Fruit fly (Drosophila melanogaster) whole organism, pupa: ENCODE data around the gene CG32547.

Experiments used
- CG10348 ChIP-seq: fragments of 200-800 bp; sonication (Bioruptor generic); IDR thresholded peaks from 2 replicates; pipeline ENCODE4 v1.3.6; 2022; ENCODE audit warnings: missing biosample characterization, missing genetic modification characterization
- CG12605 ChIP-seq: fragments of 200-800 bp; sonication (Bioruptor generic); IDR thresholded peaks from 2 replicates; pipeline ENCODE4 v1.3.6; 2022; ENCODE audit warnings: missing biosample characterization, missing genetic modification characterization
- CG13204 ChIP-seq: fragments of 200-800 bp; sonication (Bioruptor generic); optimal IDR thresholded peaks from 2 replicates; lab custom pipeline; 2018; ENCODE audit warnings: missing biosample characterization, mild to moderate bottlenecking, missing genetic modification characterization, moderate library complexity
- CG14655 ChIP-seq: fragments of 200-800 bp; sonication (Bioruptor generic); optimal IDR thresholded peaks from 3 replicates; lab custom pipeline; 2017; ENCODE audit warnings: mild to moderate bottlenecking, missing biosample characterization, missing genetic modification reagents, missing genetic modification characterization
- CG15710 ChIP-seq: fragments of 200-800 bp; sonication (Bioruptor generic); optimal IDR thresholded peaks from 2 replicates; lab custom pipeline; 2018; ENCODE audit warnings: missing biosample characterization, mild to moderate bottlenecking, missing genetic modification characterization, moderate library complexity
- CG17806 ChIP-seq: fragments of 200-800 bp; sonication (Bioruptor generic); optimal IDR thresholded peaks from 2 replicates; lab custom pipeline; 2018; ENCODE audit warnings: missing biosample characterization, mild to moderate bottlenecking, missing genetic modification characterization, moderate library complexity
- CG32121 ChIP-seq: fragments of 200-800 bp; sonication (Bioruptor generic); IDR thresholded peaks from 2 replicates; pipeline ENCODE4 v1.3.6; 2022; ENCODE audit warnings: missing biosample characterization, missing genetic modification characterization
- CG34367 ChIP-seq: fragments of 200-800 bp; sonication (Bioruptor generic); optimal IDR thresholded peaks from 2 replicates; lab custom pipeline; 2018; ENCODE audit warnings: missing biosample characterization, mild to moderate bottlenecking, missing genetic modification characterization
- CG4496 ChIP-seq: fragments of 200-800 bp; sonication (Bioruptor generic); IDR thresholded peaks from 3 replicates; pipeline ENCODE4 v1.3.6; 2022; ENCODE audit warnings: missing biosample characterization, missing genetic modification characterization
- CG8159 ChIP-seq: fragments of 200-800 bp; sonication (Bioruptor generic); optimal IDR thresholded peaks from 3 replicates; lab custom pipeline; 2018; ENCODE audit warnings: missing biosample characterization, mild to moderate bottlenecking, missing genetic modification characterization, moderate library complexity
- CG8301 ChIP-seq: fragments of 200-800 bp; sonication (Bioruptor generic); optimal IDR thresholded peaks from 2 replicates; lab custom pipeline; 2018; ENCODE audit warnings: missing biosample characterization, mild to moderate bottlenecking, missing genetic modification characterization
- CG9948 ChIP-seq: fragments of 200-800 bp; sonication (Bioruptor generic); optimal IDR thresholded peaks from 2 replicates; lab custom pipeline; 2018; ENCODE audit warnings: missing biosample characterization, mild to moderate bottlenecking, missing genetic modification characterization, moderate library complexity
- D1 ChIP-seq: fragments of 200-800 bp; sonication (Bioruptor generic); optimal IDR thresholded peaks from 2 replicates; lab custom pipeline; 2018; ENCODE audit warnings: missing biosample characterization, mild to moderate bottlenecking, missing genetic modification characterization, moderate library complexity
- EcR ChIP-seq: fragments of 200-800 bp; sonication (Bioruptor generic); optimal IDR thresholded peaks from 3 replicates; lab custom pipeline; 2019; ENCODE audit warnings: missing biosample characterization, missing genetic modification characterization, mild to moderate bottlenecking, moderate library complexity, missing genetic modification reagents
- Ets98B ChIP-seq: fragments of 200-800 bp; sonication (Bioruptor generic); IDR thresholded peaks from 2 replicates; pipeline ENCODE4 v1.3.6; 2022; ENCODE audit warnings: missing biosample characterization, missing genetic modification characterization
- Pif1A ChIP-seq: fragments of 200-800 bp; sonication (Bioruptor generic); optimal IDR thresholded peaks from 3 replicates; lab custom pipeline; 2016; ENCODE audit warnings: missing biosample characterization, missing genetic modification characterization
- Pif1B ChIP-seq: fragments of 200-800 bp; sonication (Bioruptor generic); optimal IDR thresholded peaks from 3 replicates; lab custom pipeline; 2016; ENCODE audit warnings: missing biosample characterization, missing genetic modification characterization
- Snoo ChIP-seq: fragments of 200-800 bp; sonication (Bioruptor generic); optimal IDR thresholded peaks from 3 replicates; lab custom pipeline; 2017; ENCODE audit warnings: missing biosample characterization, mild to moderate bottlenecking, missing genetic modification characterization, inconsistent platforms
- fd96Ca ChIP-seq: fragments of 200-800 bp; sonication (Bioruptor generic); IDR thresholded peaks from 3 replicates; pipeline ENCODE4 v1.3.6; 2022; ENCODE audit warnings: missing biosample characterization, missing genetic modification characterization
- gl ChIP-seq: fragments of 200-800 bp; sonication (Bioruptor generic); optimal IDR thresholded peaks from 2 replicates; lab custom pipeline; 2018; ENCODE audit warnings: missing biosample characterization, mild to moderate bottlenecking, missing genetic modification characterization
- rn ChIP-seq: fragments of 200-800 bp; sonication (Bioruptor generic); IDR thresholded peaks from 2 replicates; pipeline ENCODE4 v1.3.6; 2022; ENCODE audit warnings: missing biosample characterization, missing genetic modification characterization

The CG32547 gene

DNA sequence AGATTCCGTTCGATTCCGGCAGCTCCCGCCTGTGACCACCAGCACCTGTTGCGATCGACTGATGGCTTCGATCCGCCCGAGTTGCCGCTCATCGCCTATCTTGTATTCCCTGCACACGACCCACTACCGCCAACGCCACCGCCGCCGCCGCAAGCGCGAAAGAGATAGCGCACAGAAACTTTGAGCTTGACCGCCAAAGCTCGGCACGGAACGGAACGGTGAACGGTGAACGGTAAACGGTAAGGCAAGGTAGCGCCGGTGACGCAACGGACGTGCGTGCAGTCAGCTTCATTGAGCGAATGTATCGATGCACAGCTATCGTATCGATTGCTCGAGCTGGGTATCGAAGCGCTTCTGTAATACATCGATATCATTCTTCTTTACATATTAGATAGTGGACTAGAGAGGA is 33.0 kb upstream of the CG32547 start, which contains the start of gene Ggt-1:
TSS of gene Ggt-1 (minus strand) at position 251 of the 409 bp plus-strand sequence.
- TF ChIP-seq CG13204 (GFP tag; lab: Kevin White, UChicago) (peak; percentile 82), Snoo (tag; lab: Kevin White, UChicago) (no peak), CG4496 (GFP tag; lab: Robert Waterston, UW) (peak; percentile 39; the same call in 1 of the 3 replicates)

dm6 chrX:18510884-18511283 is 31.6 kb upstream of the CG32547 start:
- TF ChIP-seq rn (no peak), CG13204 (GFP tag; lab: Kevin White, UChicago) (no peak), CG32121 (GFP tag; lab: Robert Waterston, UW) (no peak), EcR (GFP tag; lab: Kevin White, UChicago) (no peak), CG9948 (tag; lab: Kevin White, UChicago) (no peak), CG17806 (no peak), D1 (tag; lab: Kevin White, UChicago) (no peak), Ets98B (GFP tag; lab: Robert Waterston, UW) (no peak), CG4496 (GFP tag; lab: Robert Waterston, UW) (no peak), CG8159 (tag; lab: Kevin White, UChicago) (no peak), fd96Ca (no peak), CG15710 (tag; lab: Kevin White, UChicago) (no peak), CG12605 (GFP tag; lab: Robert Waterston, UW) (no peak), CG8301 (tag; lab: Kevin White, UChicago) (no peak), Snoo (tag; lab: Kevin White, UChicago) (no peak)

DNA sequence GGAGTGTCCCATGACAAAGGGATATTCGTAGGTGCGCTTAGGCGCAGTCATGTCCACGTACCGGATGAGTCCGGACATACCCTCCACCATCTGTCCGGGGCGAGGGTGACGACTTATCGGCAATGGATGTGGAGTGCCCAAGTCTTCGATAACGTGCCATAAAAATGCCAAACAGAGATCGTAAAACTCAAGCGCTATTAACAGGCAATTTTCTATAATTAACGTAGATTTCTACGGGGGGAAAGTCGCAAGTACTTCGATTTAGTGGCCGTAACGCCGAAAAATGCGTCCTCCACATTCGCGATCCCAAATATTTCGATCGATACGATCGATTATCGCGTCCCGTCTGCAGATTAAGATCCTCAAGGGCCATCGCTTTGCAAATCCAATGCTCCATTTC is 30.1 kb upstream of the CG32547 start:
- TF ChIP-seq CG9948 (tag; lab: Kevin White, UChicago) (no peak), CG15710 (tag; lab: Kevin White, UChicago) (no peak), Snoo (tag; lab: Kevin White, UChicago) (no peak), CG14655 (GFP tag; lab: Kevin White, UChicago) (no peak), CG8301 (tag; lab: Kevin White, UChicago) (no peak), CG32121 (GFP tag; lab: Robert Waterston, UW) (no peak), CG12605 (GFP tag; lab: Robert Waterston, UW) (no peak), CG8159 (tag; lab: Kevin White, UChicago) (no peak), gl (tag; lab: Kevin White, UChicago) (no peak), rn (no peak), CG4496 (GFP tag; lab: Robert Waterston, UW) (no peak), Ets98B (GFP tag; lab: Robert Waterston, UW) (no peak), EcR (GFP tag; lab: Kevin White, UChicago) (no peak), fd96Ca (no peak)

DNA sequence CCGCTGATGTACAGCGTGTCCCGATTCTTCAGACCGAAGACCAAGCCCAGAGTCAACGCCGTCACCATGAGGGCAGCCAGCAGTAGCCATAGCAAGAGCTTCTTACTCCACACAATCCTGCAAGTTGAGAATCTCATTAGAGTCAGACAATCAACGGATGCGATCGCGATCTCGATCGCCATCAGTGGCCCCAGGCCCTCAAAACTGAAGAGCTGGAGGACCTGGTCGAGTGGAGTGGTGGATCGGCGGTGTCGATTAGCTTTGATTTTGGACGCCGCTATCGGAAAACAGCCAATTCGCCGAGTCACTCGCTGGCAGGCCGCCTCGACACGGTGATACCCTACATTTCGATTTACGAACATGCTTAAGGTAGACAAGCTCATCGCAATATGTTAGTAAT is 29.3 kb upstream of the CG32547 start:
- TF ChIP-seq CG9948 (tag; lab: Kevin White, UChicago) = no peak
- no peak for TF ChIP-seq Snoo (tag; lab: Kevin White, UChicago)
- TF ChIP-seq CG8301 (tag; lab: Kevin White, UChicago) = no peak
- TF ChIP-seq CG32121 (GFP tag; lab: Robert Waterston, UW) = no peak
- no peak for TF ChIP-seq CG14655 (GFP tag; lab: Kevin White, UChicago)
- no peak for TF ChIP-seq CG12605 (GFP tag; lab: Robert Waterston, UW)
- TF ChIP-seq CG15710 (tag; lab: Kevin White, UChicago) = no peak
- TF ChIP-seq CG13204 (GFP tag; lab: Kevin White, UChicago) = no peak
- TF ChIP-seq Pif1A (GFP tag; lab: Kevin White, UChicago) = no peak
- no peak for TF ChIP-seq fd96Ca
- no peak for TF ChIP-seq Pif1B (GFP tag; lab: Kevin White, UChicago)
- no peak for TF ChIP-seq CG8159 (tag; lab: Kevin White, UChicago)
- TF ChIP-seq CG4496 (GFP tag; lab: Robert Waterston, UW) = no peak
- TF ChIP-seq CG17806 = no peak
- TF ChIP-seq CG34367 (tag; lab: Kevin White, UChicago) = no peak
- TF ChIP-seq D1 (tag; lab: Kevin White, UChicago) = no peak
- no peak for TF ChIP-seq rn
- no peak for TF ChIP-seq EcR (GFP tag; lab: Kevin White, UChicago)
- no peak for TF ChIP-seq Ets98B (GFP tag; lab: Robert Waterston, UW)
- TF ChIP-seq CG10348 (GFP tag; lab: Robert Waterston, UW) = no peak

DNA sequence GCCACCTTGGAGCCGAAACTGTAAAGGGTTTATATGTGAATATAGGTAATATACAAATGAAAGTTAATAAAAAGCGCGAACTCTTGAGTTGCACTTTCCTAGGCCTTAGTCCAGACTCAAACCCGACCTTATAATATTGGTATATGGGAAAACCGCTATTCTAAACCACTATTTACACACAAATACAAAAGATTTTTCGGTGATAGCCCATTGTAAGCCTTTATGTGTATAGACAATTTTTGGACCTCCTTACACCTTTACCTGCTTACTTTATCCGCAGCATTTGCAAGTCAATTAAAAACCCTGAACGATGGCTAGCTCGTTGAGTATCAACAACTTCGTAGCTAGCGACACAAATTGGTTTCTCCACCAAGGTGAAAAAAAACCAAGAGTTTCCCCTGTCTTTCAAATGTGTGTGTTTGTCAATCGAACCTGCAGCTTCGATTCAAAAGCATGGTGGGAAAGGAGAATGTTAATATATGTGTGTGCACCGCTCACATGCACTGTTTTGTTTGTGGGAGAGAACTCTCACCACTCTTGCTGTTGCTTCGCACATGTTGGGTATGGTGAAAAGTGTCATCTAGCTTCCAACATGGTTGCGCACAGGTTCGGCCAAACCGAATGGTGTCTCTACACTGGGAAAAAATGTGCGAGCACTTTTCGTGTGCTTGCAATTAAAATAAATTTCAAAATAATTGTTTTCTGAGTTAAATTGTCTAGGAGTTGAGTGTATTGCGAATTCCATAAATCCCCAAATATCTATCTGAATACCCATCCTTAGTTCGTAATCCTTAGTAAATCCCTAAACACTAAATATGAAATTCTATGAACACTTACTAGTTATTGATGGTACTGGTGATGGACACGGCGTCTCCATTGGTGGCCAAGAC is 27.6 kb upstream of the CG32547 start:
- TF ChIP-seq Pif1A (GFP tag; lab: Kevin White, UChicago) (peak; percentile 77), CG9948 (tag; lab: Kevin White, UChicago) (peak; percentile 57), CG8159 (tag; lab: Kevin White, UChicago) (peak; percentile 57), EcR (GFP tag; lab: Kevin White, UChicago) (peak; percentile 3), CG15710 (tag; lab: Kevin White, UChicago) (peak; percentile 38), Ets98B (GFP tag; lab: Robert Waterston, UW) (peak; percentile 86), D1 (tag; lab: Kevin White, UChicago) (peak; percentile 17), CG4496 (GFP tag; lab: Robert Waterston, UW) (peak; percentile 92), CG13204 (GFP tag; lab: Kevin White, UChicago) (no peak), CG34367 (tag; lab: Kevin White, UChicago) (peak; percentile 67), CG8301 (tag; lab: Kevin White, UChicago) (peak; percentile 69), CG32121 (GFP tag; lab: Robert Waterston, UW) (peak; percentile 82), CG17806 (peak; percentile 65), Snoo (tag; lab: Kevin White, UChicago) (peak; percentile 49), CG10348 (GFP tag; lab: Robert Waterston, UW) (no peak), fd96Ca (peak; percentile 83), Pif1B (GFP tag; lab: Kevin White, UChicago) (peak; percentile 71), rn (peak; percentile 70; the same call in 1 of the 2 replicates), gl (tag; lab: Kevin White, UChicago) (peak; percentile 30), CG14655 (GFP tag; lab: Kevin White, UChicago) (no peak), CG12605 (GFP tag; lab: Robert Waterston, UW) (peak; percentile 85)
- TF ChIP-seq, all 21 proteins: peak for 18
